Worm (Caenorhabditis elegans) whole organism, midembryonic: ENCODE data around the gene ctf-4.

Experiments used
- flt-1 ChIP-seq: fragments of 200-800 bp; sonication (Bioruptor generic); IDR thresholded peaks from 2 replicates; pipeline ENCODE4 v1.3.6; 2022; ENCODE audit warnings: missing genetic modification characterization, missing compliant biosample characterization
- med-1 ChIP-seq: sonication (generic microtip); optimal IDR thresholded peaks from 2 replicates; lab custom pipeline; 2017; ENCODE audit warnings: missing genetic modification characterization, mild to moderate bottlenecking, missing compliant biosample characterization, antibody characterized with exemption, missing genetic modification reagents; ENCODE audit not compliant: insufficient read depth
- ztf-23 ChIP-seq: fragments of 200-800 bp; sonication (Bioruptor generic); IDR thresholded peaks from 2 replicates; pipeline ENCODE4 v1.3.6; 2022; ENCODE audit warnings: missing genetic modification reagents, missing genetic modification characterization, missing compliant biosample characterization

ce11 chrV:11013179-11013578 is 47.8 kb upstream of the ctf-4 start:
- no peak for TF ChIP-seq med-1 (GFP tag; lab: Kevin White, UChicago)
- TF ChIP-seq flt-1: no peak
- no peak for TF ChIP-seq ztf-23 (GFP tag; lab: Robert Waterston, UW)
